Fruit fly (Drosophila melanogaster): Measurements from ENCODE around the gene Hpd.
A peak's percentile ranks its signal among the peaks of the same experiment; 100 is the strongest.

Hpd gene

dm6 chr3L:20398243-20399222 is 41.1 kb downstream of the Hpd start:
- TF ChIP-seq jim (GFP tag; optimal IDR thresholded peaks at IDR 0.05): no peak
- peak; percentile 6 for TF ChIP-seq CG9705 (GFP tag; optimal IDR thresholded peaks at IDR 0.05)
- TF ChIP-seq h (GFP tag; optimal IDR thresholded peaks at IDR 0.05): peak; percentile 76
- peak; percentile 66 for TF ChIP-seq OdsH (GFP tag; optimal IDR thresholded peaks at IDR 0.05)
- TF ChIP-seq ey (GFP tag; optimal IDR thresholded peaks at IDR 0.05): peak; percentile 72
- peak; percentile 17 for TF ChIP-seq Jra (GFP tag; optimal IDR thresholded peaks at IDR 0.05)
- TF ChIP-seq foxo (GFP tag; optimal IDR thresholded peaks at IDR 0.05): peak in 1 of 2 experiments; percentile 79
- TF ChIP-seq dl (GFP tag; optimal IDR thresholded peaks at IDR 0.05; ENCODE audit: insufficient read depth in 1 of 2, partially characterized antibody in 2 of 2): no peak
- TF ChIP-seq Dif (GFP tag; optimal IDR thresholded peaks at IDR 0.05; ENCODE audit: partially characterized antibody): peak; percentile 14
- TF ChIP-seq Mio (GFP tag; optimal IDR thresholded peaks at IDR 0.05): no peak
- TF ChIP-seq HLH106 (tag; optimal IDR thresholded peaks at IDR 0.05): peak; percentile 59
- TF ChIP-seq Abd-B (GFP tag; optimal IDR thresholded peaks at IDR 0.05): no peak
- peak; percentile 64 for TF ChIP-seq brk (GFP tag; optimal IDR thresholded peaks at IDR 0.05)
- peak; percentile 69 for TF ChIP-seq fru (GFP tag; optimal IDR thresholded peaks at IDR 0.05)
- TF ChIP-seq Dfd (GFP tag; optimal IDR thresholded peaks at IDR 0.05): no peak
- TF ChIP-seq psq (GFP tag; optimal IDR thresholded peaks at IDR 0.05): peak; percentile 59
- TF ChIP-seq CG32264 (GFP tag; optimal IDR thresholded peaks at IDR 0.05): no peak
- TF ChIP-seq lola (GFP tag; optimal IDR thresholded peaks at IDR 0.05): no peak
- TF ChIP-seq pan (optimal IDR thresholded peaks at IDR 0.05): no peak
- TF ChIP-seq Hr83 (GFP tag; optimal IDR thresholded peaks at IDR 0.05; ENCODE audit: poor library complexity, severe bottlenecking): no peak
- no peak for TF ChIP-seq Vsx2 (GFP tag; optimal IDR thresholded peaks at IDR 0.05; ENCODE audit: partially characterized antibody)
- no peak for TF ChIP-seq GATAd (GFP tag; optimal IDR thresholded peaks at IDR 0.05)
- no peak for TF ChIP-seq Myc (optimal IDR thresholded peaks at IDR 0.05)
- TF ChIP-seq dmrt93B (GFP tag; optimal IDR thresholded peaks at IDR 0.05): peak; percentile 21
- TF ChIP-seq rgr (GFP tag; optimal IDR thresholded peaks at IDR 0.05): peak; percentile 75
- TF ChIP-seq CrebA (GFP tag; optimal IDR thresholded peaks at IDR 0.05; ENCODE audit: borderline replicate concordance): no peak
- no peak for TF ChIP-seq N (GFP tag; optimal IDR thresholded peaks at IDR 0.05)
- no peak for TF ChIP-seq usp (GFP tag; optimal IDR thresholded peaks at IDR 0.05)
- peak; percentile 25 for TF ChIP-seq Hnf4 (GFP tag; optimal IDR thresholded peaks at IDR 0.05)
- peak; percentile 69 for TF ChIP-seq br (GFP tag; optimal IDR thresholded peaks at IDR 0.05)
- peak; percentile 82 for TF ChIP-seq sv (GFP tag; optimal IDR thresholded peaks at IDR 0.05)
- TF ChIP-seq Rel (GFP tag; optimal IDR thresholded peaks at IDR 0.05): no peak
- TF ChIP-seq Rel (tag; optimal IDR thresholded peaks at IDR 0.05): no peak
- TF ChIP-seq tai (GFP tag; optimal IDR thresholded peaks at IDR 0.05): no peak
- no peak for TF ChIP-seq dsf (GFP tag; optimal IDR thresholded peaks at IDR 0.05; ENCODE audit: borderline replicate concordance)
- peak; percentile 60 for TF ChIP-seq Sp1 (GFP tag; optimal IDR thresholded peaks at IDR 0.05)
- TF ChIP-seq woc (GFP tag; optimal IDR thresholded peaks at IDR 0.05): peak; percentile 55
- peak; percentile 19 for TF ChIP-seq sage (GFP tag; optimal IDR thresholded peaks at IDR 0.05)
- TF ChIP-seq Hr78 (GFP tag; optimal IDR thresholded peaks at IDR 0.05): no peak

- no peak for TF ChIP-seq br (GFP tag; optimal IDR thresholded peaks at IDR 0.05)
- no peak for TF ChIP-seq woc (GFP tag; optimal IDR thresholded peaks at IDR 0.05)
- TF ChIP-seq dl (GFP tag; optimal IDR thresholded peaks at IDR 0.05; ENCODE audit: insufficient read depth in 1 of 2, partially characterized antibody in 2 of 2): no peak
- no peak for TF ChIP-seq fru (GFP tag; optimal IDR thresholded peaks at IDR 0.05)
- TF ChIP-seq lola (GFP tag; optimal IDR thresholded peaks at IDR 0.05): no peak
- no peak for TF ChIP-seq Sp1 (GFP tag; optimal IDR thresholded peaks at IDR 0.05)
- TF ChIP-seq CrebA (GFP tag; optimal IDR thresholded peaks at IDR 0.05; ENCODE audit: borderline replicate concordance): no peak
- no peak for TF ChIP-seq CG32264 (GFP tag; optimal IDR thresholded peaks at IDR 0.05)
- TF ChIP-seq h (GFP tag; optimal IDR thresholded peaks at IDR 0.05): no peak
- no peak for TF ChIP-seq dmrt93B (GFP tag; optimal IDR thresholded peaks at IDR 0.05)
- TF ChIP-seq OdsH (GFP tag; optimal IDR thresholded peaks at IDR 0.05): no peak
- TF ChIP-seq tai (GFP tag; optimal IDR thresholded peaks at IDR 0.05): no peak
- TF ChIP-seq ey (GFP tag; optimal IDR thresholded peaks at IDR 0.05): no peak
- no peak for TF ChIP-seq usp (GFP tag; optimal IDR thresholded peaks at IDR 0.05)
- TF ChIP-seq N (GFP tag; optimal IDR thresholded peaks at IDR 0.05): no peak
- TF ChIP-seq Jra (GFP tag; optimal IDR thresholded peaks at IDR 0.05): no peak
- TF ChIP-seq psq (GFP tag; optimal IDR thresholded peaks at IDR 0.05): no peak
- no peak for TF ChIP-seq Abd-B (GFP tag; optimal IDR thresholded peaks at IDR 0.05)
Measured at dm6 chr3L:20397770-20398169, 41.9 kb downstream of the Hpd start.

Measured in whole organism, wandering third instar larva.